Worm (Caenorhabditis elegans): ENCODE results near the gene T12G3.6.

DNA sequence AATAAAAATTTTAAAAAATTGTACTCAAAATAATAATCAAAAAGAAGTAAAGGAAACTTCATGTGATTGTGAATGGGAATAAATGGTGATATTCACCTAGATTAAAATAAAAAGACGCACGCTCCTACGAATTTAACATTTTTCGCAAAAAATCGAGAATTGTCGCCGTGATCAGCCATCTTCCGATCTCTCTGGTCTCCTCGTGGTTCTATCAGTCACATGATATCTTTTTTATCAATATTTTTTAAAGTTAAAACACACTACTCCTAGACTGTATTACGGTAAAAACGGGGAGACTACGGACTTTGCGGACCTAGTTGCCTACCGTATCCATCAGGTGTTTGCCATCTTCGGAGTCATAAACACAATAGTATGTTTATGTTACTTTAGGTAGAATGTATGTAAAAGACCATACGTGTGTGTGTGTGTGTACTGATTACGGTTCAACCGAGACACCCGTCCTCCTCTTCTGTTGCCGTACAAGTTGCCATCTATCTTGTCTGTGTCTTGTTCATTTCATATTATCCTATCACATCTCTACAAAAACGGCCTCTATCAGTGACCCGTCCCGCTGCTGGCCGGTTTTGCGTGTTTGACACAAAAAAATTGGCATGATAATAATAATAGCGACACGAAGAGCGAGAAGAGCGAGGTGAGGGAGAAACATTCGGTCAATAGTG, 15.6 kb upstream of the T12G3.6 start, which contains the start of gene T12G3.2:
- TF ChIP-seq blmp-1 (tag; optimal IDR thresholded peaks at IDR 0.05) (no peak), pha-4 (tag; optimal IDR thresholded peaks at IDR 0.05) (no peak), sptf-1 (tag; optimal IDR thresholded peaks at IDR 0.05) (no peak), ztf-11 (tag; optimal IDR thresholded peaks at IDR 0.05) (no peak), ceh-83 (GFP tag; optimal IDR thresholded peaks at IDR 0.05) (no peak), nhr-237 (tag; optimal IDR thresholded peaks at IDR 0.05) (no peak), nhr-28 (tag; optimal IDR thresholded peaks at IDR 0.05) (no peak), mab-5 (tag; optimal IDR thresholded peaks at IDR 0.05) (no peak), zip-8 (tag; optimal IDR thresholded peaks at IDR 0.05) (no peak), nhr-12 (tag; optimal IDR thresholded peaks at IDR 0.05) (no peak), drap-1 (GFP tag; optimal IDR thresholded peaks at IDR 0.05) (no peak), mep-1 (tag; optimal IDR thresholded peaks at IDR 0.05) (no peak), snpc-4 (tag; optimal IDR thresholded peaks at IDR 0.05) (no peak), unc-39 (tag; optimal IDR thresholded peaks at IDR 0.05) (no peak)

Measured in whole organism, mixed stage, embryonic.